Worm (Caenorhabditis elegans) whole organism, young adult: ENCODE data around the gene bgnt-1.2.
"Not testable (repeated sequence)": the region's sequence is repeated elsewhere in the genome, so short reads cannot be mapped to it uniquely, and the experiment has no call there.

Experiments used
- D2030.7 ChIP-seq: fragments of 200-800 bp; sonication (Bioruptor generic); IDR thresholded peaks from 2 replicates; pipeline ENCODE4 v1.3.6; 2022; ENCODE audit warnings: missing genetic modification reagents, missing genetic modification characterization, missing compliant biosample characterization
- F52B5.7 ChIP-seq: sonication (generic microtip); optimal IDR thresholded peaks from 2 replicates; lab custom pipeline; 2016; ENCODE audit warnings: mild to moderate bottlenecking, missing genetic modification characterization, missing compliant biosample characterization
- ZK185.1 ChIP-seq: sonication (generic microtip); optimal IDR thresholded peaks from 2 replicates; lab custom pipeline; 2016; ENCODE audit warnings: mild to moderate bottlenecking, missing genetic modification characterization, missing compliant biosample characterization; ENCODE audit not compliant: poor library complexity, severe bottlenecking
- ceh-58 ChIP-seq: fragments of 200-800 bp; sonication (Bioruptor generic); IDR thresholded peaks from 2 replicates; pipeline ENCODE4 v1.3.6; 2022; ENCODE audit warnings: missing genetic modification characterization, missing compliant biosample characterization
- chd-7 ChIP-seq: sonication (generic microtip); optimal IDR thresholded peaks from 2 replicates; lab custom pipeline; 2016; ENCODE audit warnings: mild to moderate bottlenecking, missing genetic modification characterization, moderate library complexity, missing compliant biosample characterization
- him-1 ChIP-seq: sonication (generic microtip); optimal IDR thresholded peaks from 2 replicates; lab custom pipeline; 2016; ENCODE audit warnings: missing genotype, missing genetic modification reagents, missing genetic modification characterization, missing compliant biosample characterization
- lsl-1 ChIP-seq: fragments of 200-800 bp; sonication (Bioruptor generic); optimal IDR thresholded peaks from 2 replicates; lab custom pipeline; 2018; ENCODE audit warnings: mild to moderate bottlenecking, missing genetic modification characterization, moderate library complexity, missing compliant biosample characterization
- nfyb-1 ChIP-seq: fragments of 200-800 bp; sonication (Bioruptor generic); IDR thresholded peaks from 2 replicates; pipeline ENCODE4 v1.3.6; 2022; ENCODE audit warnings: missing genetic modification reagents, missing genetic modification characterization, missing compliant biosample characterization
- nhr-90 ChIP-seq: sonication (generic microtip); optimal IDR thresholded peaks from 2 replicates; lab custom pipeline; 2016; ENCODE audit warnings: missing genotype, mild to moderate bottlenecking, missing genetic modification characterization, missing compliant biosample characterization
- pha-4 ChIP-seq: fragments of 150-350 bp; sonication (generic microtip); optimal IDR thresholded peaks from 2 replicates; lab custom pipeline; 2014; ENCODE audit warnings: missing biosample characterization, missing genetic modification reagents, missing genetic modification characterization
- snpc-4 ChIP-seq, 5 experiments: fragments of 150-350 bp in 1 of 5; sonication (generic microtip) in 4 of 5; optimal IDR thresholded peaks; 2 replicates each; lab custom pipeline; 2014 to 2018; ENCODE audit warnings: missing genetic modification characterization in 5 of 5, missing biosample characterization in 3 of 5, antibody characterized with exemption in 2 of 5, mild to moderate bottlenecking in 2 of 5, missing compliant biosample characterization in 2 of 5, missing genotype in 2 of 5, moderate library complexity in 2 of 5, missing genetic modification reagents in 1 of 5
- tbx-9 ChIP-seq: sonication (generic microtip); optimal IDR thresholded peaks from 2 replicates; lab custom pipeline; 2016; ENCODE audit warnings: borderline replicate concordance, missing genetic modification characterization, inconsistent platforms, missing compliant biosample characterization

- TF ChIP-seq lsl-1 (GFP tag; lab: Kevin White, UChicago); snpc-4 (GFP tag; optimal IDR thresholded peaks at IDR 0.05; lab: Kevin White, UChicago); snpc-4 (tag; optimal IDR thresholded peaks at IDR 0.05; lab: Kevin White, UChicago); ceh-58 (GFP tag; lab: Robert Waterston, UW); tbx-9; nhr-90 (tag; lab: Kevin White, UChicago); F52B5.7; ZK185.1 (tag; lab: Kevin White, UChicago); him-1 (tag; lab: Kevin White, UChicago); nfyb-1 (GFP tag; lab: Robert Waterston, UW); D2030.7 (GFP tag; lab: Robert Waterston, UW); chd-7 (tag; lab: Kevin White, UChicago); pha-4: not testable (repeated sequence)
Measured at ce11 chrV:2144408-2144807, 25.9 kb upstream of the bgnt-1.2 start, which contains the start of gene F22F7.12.
